Fruit fly (Drosophila melanogaster) whole organism, embryonic: Measurements from ENCODE around the gene CG34028.

ENCODE experiments used
- Antp ChIP-seq: fragments of 200-800 bp; sonication (Bioruptor generic); optimal IDR thresholded peaks from 3 replicates; lab custom pipeline; 2016; ENCODE audit warnings: missing biosample characterization, missing genetic modification characterization
- Blimp-1 ChIP-seq: fragments of 200-800 bp; sonication (Bioruptor generic); optimal IDR thresholded peaks from 3 replicates; lab custom pipeline; 2018; ENCODE audit warnings: missing biosample characterization, missing genetic modification characterization, mild to moderate bottlenecking, moderate library complexity, missing genetic modification reagents
- CG10979 ChIP-seq: fragments of 200-800 bp; sonication (Bioruptor generic); optimal IDR thresholded peaks from 2 replicates; lab custom pipeline; 2018; ENCODE audit warnings: missing biosample characterization, mild to moderate bottlenecking, missing genetic modification characterization, moderate library complexity
- CG11093 ChIP-seq: fragments of 200-800 bp; sonication (Bioruptor generic); IDR thresholded peaks from 3 replicates; pipeline ENCODE4 v1.3.6; 2022; ENCODE audit warnings: missing biosample characterization, missing genetic modification characterization
- CG11504 ChIP-seq: fragments of 200-800 bp; sonication (Bioruptor generic); optimal IDR thresholded peaks from 3 replicates; lab custom pipeline; 2019; ENCODE audit warnings: missing biosample characterization, mild to moderate bottlenecking, missing genetic modification characterization, moderate library complexity
- CG11696 ChIP-seq: fragments of 200-800 bp; sonication (Bioruptor generic); IDR thresholded peaks from 2 replicates; pipeline ENCODE4 v1.3.6; 2022; ENCODE audit warnings: missing biosample characterization, missing genetic modification characterization
- CG13424 ChIP-seq: fragments of 200-800 bp; sonication (Bioruptor generic); optimal IDR thresholded peaks from 2 replicates; lab custom pipeline; 2019; ENCODE audit warnings: missing biosample characterization, mild to moderate bottlenecking, missing genetic modification characterization, moderate library complexity
- CG13624 ChIP-seq: fragments of 200-800 bp; sonication (Bioruptor generic); optimal IDR thresholded peaks from 2 replicates; lab custom pipeline; 2016; ENCODE audit warnings: missing biosample characterization, missing genetic modification characterization
- CG15073 ChIP-seq: fragments of 200-800 bp; sonication (Bioruptor generic); optimal IDR thresholded peaks from 2 replicates; lab custom pipeline; 2016; ENCODE audit warnings: missing biosample characterization, missing genetic modification characterization
- CG16863 ChIP-seq: fragments of 200-800 bp; sonication (Bioruptor generic); optimal IDR thresholded peaks from 3 replicates; lab custom pipeline; 2016; ENCODE audit warnings: missing biosample characterization, missing genetic modification characterization
- CG17359 ChIP-seq: fragments of 200-800 bp; sonication (Bioruptor generic); optimal IDR thresholded peaks from 3 replicates; lab custom pipeline; 2018; ENCODE audit warnings: missing biosample characterization, mild to moderate bottlenecking, missing genetic modification characterization, moderate library complexity
- CG17361 ChIP-seq: fragments of 200-800 bp; sonication (Bioruptor generic); IDR thresholded peaks from 3 replicates; pipeline ENCODE4 v1.3.6; 2022; ENCODE audit warnings: missing biosample characterization, missing genetic modification characterization
- CG18262 ChIP-seq: fragments of 200-800 bp; optimal IDR thresholded peaks from 3 replicates; lab custom pipeline; 2019; ENCODE audit warnings: missing biosample characterization, mild to moderate bottlenecking, missing genetic modification characterization, moderate library complexity
- CG2678 ChIP-seq: fragments of 200-800 bp; sonication (Bioruptor generic); optimal IDR thresholded peaks from 3 replicates; lab custom pipeline; 2019; ENCODE audit warnings: missing biosample characterization, mild to moderate bottlenecking, missing genetic modification characterization, moderate library complexity
- CG2712 ChIP-seq: fragments of 200-800 bp; optimal IDR thresholded peaks from 3 replicates; lab custom pipeline; 2019; ENCODE audit warnings: missing biosample characterization, mild to moderate bottlenecking, missing genetic modification characterization, moderate library complexity
- CG3281 ChIP-seq: fragments of 200-800 bp; sonication (Bioruptor generic); optimal IDR thresholded peaks from 3 replicates; lab custom pipeline; 2017; ENCODE audit warnings: missing biosample characterization, mild to moderate bottlenecking, missing genetic modification characterization
- CG7372 ChIP-seq: fragments of 200-800 bp; sonication (Bioruptor generic); IDR thresholded peaks from 2 replicates; pipeline ENCODE4 v1.3.6; 2022; ENCODE audit warnings: missing biosample characterization, missing genetic modification characterization
- Doc3 ChIP-seq: fragments of 200-800 bp; sonication (Bioruptor generic); IDR thresholded peaks from 3 replicates; pipeline ENCODE4 v1.3.6; 2022; ENCODE audit warnings: missing biosample characterization, missing genetic modification characterization; ENCODE audit not compliant: partially characterized antibody
- Drgx ChIP-seq: fragments of 200-800 bp; sonication (Bioruptor generic); IDR thresholded peaks from 2 replicates; pipeline ENCODE4 v1.3.6; 2022; ENCODE audit warnings: missing biosample characterization, missing genetic modification characterization
- Hr51 ChIP-seq, 2 experiments: fragments of 200-800 bp; sonication (Bioruptor generic); optimal IDR thresholded peaks; 2 replicates in 1 of 2; 3 replicates in 1 of 2; lab custom pipeline; 2016 to 2018; ENCODE audit warnings: missing biosample characterization in 2 of 2, missing genetic modification characterization in 2 of 2, mild to moderate bottlenecking in 1 of 2, moderate library complexity in 1 of 2
- Meics ChIP-seq: fragments of 200-800 bp; sonication (Bioruptor generic); optimal IDR thresholded peaks from 2 replicates; lab custom pipeline; 2017; ENCODE audit warnings: missing biosample characterization, mild to moderate bottlenecking, missing genetic modification characterization
- Nf-YA ChIP-seq: fragments of 200-800 bp; sonication (Bioruptor generic); IDR thresholded peaks from 2 replicates; pipeline ENCODE4 v1.3.6; 2022; ENCODE audit warnings: missing biosample characterization, missing genetic modification characterization
- Oli ChIP-seq: fragments of 200-800 bp; sonication (Bioruptor generic); optimal IDR thresholded peaks from 2 replicates; lab custom pipeline; 2018; ENCODE audit warnings: missing biosample characterization, mild to moderate bottlenecking, missing genetic modification characterization, moderate library complexity
- PHDP ChIP-seq: fragments of 200-800 bp; sonication (Bioruptor generic); optimal IDR thresholded peaks from 3 replicates; lab custom pipeline; 2018; ENCODE audit warnings: missing biosample characterization, mild to moderate bottlenecking, missing genetic modification characterization, moderate library complexity
- Scr ChIP-seq: fragments of 200-800 bp; sonication (Bioruptor generic); IDR thresholded peaks from 2 replicates; pipeline ENCODE4 v1.3.6; 2022; ENCODE audit warnings: missing biosample characterization, missing genetic modification characterization; ENCODE audit not compliant: partially characterized antibody
- Sox102F ChIP-seq: fragments of 200-800 bp; sonication (Bioruptor generic); optimal IDR thresholded peaks from 2 replicates; lab custom pipeline; 2018; ENCODE audit warnings: missing biosample characterization, mild to moderate bottlenecking, missing genetic modification characterization, moderate library complexity
- Tbp ChIP-seq: fragments of >200 bp; optimal IDR thresholded peaks from 2 replicates; lab custom pipeline; 2018; ENCODE audit warnings: missing biosample characterization, missing genetic modification characterization
- Trl ChIP-seq, 3 experiments: fragments of >200 bp in 2 of 3; fragments of 200-800 bp in 1 of 3; sonication (Bioruptor generic) in 1 of 3; optimal IDR thresholded peaks; 2 replicates in 1 of 3; 3 replicates in 2 of 3; lab custom pipeline; 2016 to 2017; ENCODE audit warnings: missing biosample characterization in 1 of 3, missing genetic modification characterization in 1 of 3
- al ChIP-seq: fragments of 200-800 bp; sonication (Bioruptor generic); IDR thresholded peaks from 2 replicates; pipeline ENCODE4 v1.3.6; 2022; ENCODE audit warnings: missing biosample characterization, missing genetic modification characterization
- bsh ChIP-seq, 2 experiments: fragments of 200-800 bp; sonication (Bioruptor generic); optimal IDR thresholded peaks; 2 replicates each; lab custom pipeline; 2017 to 2018; ENCODE audit warnings: mild to moderate bottlenecking in 2 of 2, missing biosample characterization in 2 of 2, missing genetic modification characterization in 2 of 2, moderate library complexity in 1 of 2
- chif ChIP-seq, 2 experiments: fragments of 200-800 bp; sonication (Bioruptor generic); optimal IDR thresholded peaks; 3 replicates each; lab custom pipeline; 2016; ENCODE audit warnings: missing biosample characterization in 2 of 2, missing genetic modification characterization in 2 of 2
- dmrt99B ChIP-seq: fragments of 200-800 bp; sonication (Bioruptor generic); optimal IDR thresholded peaks from 2 replicates; lab custom pipeline; 2018; ENCODE audit warnings: missing biosample characterization, mild to moderate bottlenecking, missing genetic modification characterization, moderate library complexity
- dysf ChIP-seq: fragments of 200-800 bp; sonication (Bioruptor generic); IDR thresholded peaks from 3 replicates; pipeline ENCODE4 v1.3.6; 2022; ENCODE audit warnings: missing biosample characterization, missing genetic modification characterization
- fd96Cb ChIP-seq: fragments of 200-800 bp; sonication (Bioruptor generic); optimal IDR thresholded peaks from 2 replicates; lab custom pipeline; 2018; ENCODE audit warnings: missing biosample characterization, mild to moderate bottlenecking, missing genetic modification characterization, moderate library complexity
- gcm2 ChIP-seq: fragments of 200-800 bp; sonication (Bioruptor generic); optimal IDR thresholded peaks from 2 replicates; lab custom pipeline; 2016; ENCODE audit warnings: missing biosample characterization, missing genetic modification characterization
- gem ChIP-seq: fragments of 200-800 bp; sonication (Bioruptor generic); optimal IDR thresholded peaks from 2 replicates; lab custom pipeline; 2019; ENCODE audit warnings: missing biosample characterization, mild to moderate bottlenecking, missing genetic modification characterization, moderate library complexity
- grau ChIP-seq: fragments of 200-800 bp; optimal IDR thresholded peaks from 3 replicates; lab custom pipeline; 2019; ENCODE audit warnings: missing biosample characterization, mild to moderate bottlenecking, missing genetic modification characterization, moderate library complexity
- gro ChIP-seq: fragments of 200-800 bp; sonication (Bioruptor generic); optimal IDR thresholded peaks from 2 replicates; lab custom pipeline; 2016; ENCODE audit warnings: missing biosample characterization, missing genetic modification characterization
- ken ChIP-seq: fragments of 200-800 bp; sonication (Bioruptor generic); IDR thresholded peaks from 3 replicates; pipeline ENCODE4 v1.3.6; 2022; ENCODE audit warnings: missing biosample characterization, missing genetic modification characterization
- lilli ChIP-seq: fragments of 200-800 bp; sonication (Bioruptor generic); optimal IDR thresholded peaks from 3 replicates; lab custom pipeline; 2016; ENCODE audit warnings: missing biosample characterization, missing genetic modification characterization
- phol ChIP-seq: fragments of 200-800 bp; sonication (Bioruptor generic); optimal IDR thresholded peaks from 3 replicates; lab custom pipeline; 2018; ENCODE audit warnings: missing biosample characterization, mild to moderate bottlenecking, missing genetic modification characterization, moderate library complexity
- ttk ChIP-seq: fragments of 200-800 bp; sonication (Bioruptor generic); IDR thresholded peaks from 2 replicates; pipeline ENCODE4 v2.1.2; 2022; ENCODE audit warnings: missing biosample characterization, missing genetic modification characterization
- unpg ChIP-seq: fragments of 200-800 bp; sonication (Bioruptor generic); optimal IDR thresholded peaks from 3 replicates; lab custom pipeline; 2018; ENCODE audit warnings: missing biosample characterization, mild to moderate bottlenecking, missing genetic modification characterization, moderate library complexity
- usp ChIP-seq: fragments of >200 bp; optimal IDR thresholded peaks from 2 replicates; lab custom pipeline; 2017; ENCODE audit warnings: missing biosample characterization, missing genetic modification characterization

The CG34028 gene

dm6 chrX:9511224-9511623 lies at the start of gene CG34028:
CG34028 (plus strand) TSS chrX:9511524.
- TF ChIP-seq Antp = no peak
- no peak for TF ChIP-seq CG13624 (GFP tag; lab: Kevin White, UChicago)
- no peak for TF ChIP-seq CG16863 (GFP tag; lab: Kevin White, UChicago)
- TF ChIP-seq CG11696 (GFP tag; lab: Robert Waterston, UW) = no peak
- no peak for TF ChIP-seq Doc3 (GFP tag; lab: Robert Waterston, UW)
- no peak for TF ChIP-seq lilli (GFP tag; lab: Kevin White, UChicago)
- no peak for TF ChIP-seq Tbp (GFP tag; lab: Kevin White, UChicago)
- no peak for TF ChIP-seq ttk (GFP tag; lab: Robert Waterston, UW)
- no peak for TF ChIP-seq Meics
- TF ChIP-seq dysf (GFP tag; lab: Robert Waterston, UW) = no peak
- TF ChIP-seq CG15073 (GFP tag; lab: Kevin White, UChicago) = no peak
- TF ChIP-seq gro (GFP tag; lab: Kevin White, UChicago) = no peak
- TF ChIP-seq Nf-YA = no peak
- no peak for TF ChIP-seq ken

dm6 chrX:9466150-9466549 lies 45.2 kb upstream of the CG34028 start:
- peak; percentile 21 for TF ChIP-seq Oli (tag; lab: Kevin White, UChicago)
- peak; percentile 13 for TF ChIP-seq dmrt99B (tag; lab: Kevin White, UChicago)
- TF ChIP-seq CG17359 = peak; percentile 2
- TF ChIP-seq grau (tag; lab: Kevin White, UChicago) = peak; percentile 11
- peak; percentile 12 for TF ChIP-seq CG2678 (tag; lab: Kevin White, UChicago)
- TF ChIP-seq PHDP (tag; lab: Kevin White, UChicago) = peak; percentile 4
- 0 out of 3 replicates have a peak, but pooled peaks have one; percentile 11 for TF ChIP-seq CG17361
- TF ChIP-seq Blimp-1 (GFP tag; lab: Kevin White, UChicago) = peak; percentile 16
- TF ChIP-seq Hr51 (GFP tag; optimal IDR thresholded peaks at IDR 0.05; lab: Kevin White, UChicago) = peak in 1 of 2 experiments; percentile 45
- TF ChIP-seq CG11504 (tag; lab: Kevin White, UChicago) = peak; percentile 50
- peak; percentile 37 for TF ChIP-seq gem (tag; lab: Kevin White, UChicago)
- peak; percentile 34 for TF ChIP-seq CG2712 (tag; lab: Kevin White, UChicago)
- peak; percentile 60 for TF ChIP-seq CG7372 (GFP tag; lab: Robert Waterston, UW)
- peak; percentile 22 for TF ChIP-seq phol (tag; lab: Kevin White, UChicago)
- TF ChIP-seq CG11093 (GFP tag; lab: Robert Waterston, UW) = no peak
- peak in 1 of 2 experiments; percentile 21 for TF ChIP-seq bsh (GFP tag; optimal IDR thresholded peaks at IDR 0.05; lab: Kevin White, UChicago)
- no peak for TF ChIP-seq CG3281 (GFP tag; lab: Kevin White, UChicago)
- TF ChIP-seq al (GFP tag; lab: Robert Waterston, UW) = no peak
- TF ChIP-seq gcm2 (GFP tag; lab: Kevin White, UChicago) = no peak
- no peak for TF ChIP-seq Scr (GFP tag; lab: Robert Waterston, UW)
- peak; percentile 29 for TF ChIP-seq CG13424 (tag; lab: Kevin White, UChicago)
- peak; percentile 25 for TF ChIP-seq Sox102F (GFP tag; lab: Kevin White, UChicago)
- TF ChIP-seq Drgx (GFP tag; lab: Robert Waterston, UW) = peak; percentile 73
- TF ChIP-seq CG18262 = peak; percentile 9
- peak in 1 of 2 experiments; percentile 23 for TF ChIP-seq Trl (optimal IDR thresholded peaks at IDR 0.05; lab: Kevin White, UChicago)
- no peak for TF ChIP-seq Trl (GFP tag; optimal IDR thresholded peaks at IDR 0.05; lab: Kevin White, UChicago)
- TF ChIP-seq chif (GFP tag; optimal IDR thresholded peaks at IDR 0.05; lab: Kevin White, UChicago) = no peak
- peak; percentile 1 for TF ChIP-seq fd96Cb
- peak; percentile 12 for TF ChIP-seq unpg
- TF ChIP-seq CG10979 (tag; lab: Kevin White, UChicago) = peak; percentile 10
- no peak for TF ChIP-seq usp (GFP tag; lab: Kevin White, UChicago)
